Worm (Caenorhabditis elegans): Measurements from ENCODE around the gene W08A12.3.
A peak's percentile ranks its signal among the peaks of the same experiment; 100 is the strongest.

W08A12.3 gene

ce11 chrV:3644193-3644693, 38.4 kb upstream of the W08A12.3 start, which contains the start of gene F59B1.8:
Gene F59B1.8 (minus strand): TSS chrV:3644243.
- peak; percentile 72 for TF ChIP-seq nhr-25 (tag; optimal IDR thresholded peaks at IDR 0.05)
- peak; percentile 78 for TF ChIP-seq F13H6.1 (tag; optimal IDR thresholded peaks at IDR 0.05)
- TF ChIP-seq sma-3 (GFP tag; optimal IDR thresholded peaks at IDR 0.05) = peak; percentile 58
- TF ChIP-seq nhr-237 (tag; optimal IDR thresholded peaks at IDR 0.05) = no peak
- TF ChIP-seq gmeb-1 (tag; optimal IDR thresholded peaks at IDR 0.05) = peak; percentile 66
- TF ChIP-seq peb-1 (tag; optimal IDR thresholded peaks at IDR 0.05) = no peak
- TF ChIP-seq crh-2 (tag; optimal IDR thresholded peaks at IDR 0.05) = peak; percentile 25
- TF ChIP-seq elt-3 (tag; optimal IDR thresholded peaks at IDR 0.05) = no peak
- no peak for TF ChIP-seq lin-11 (tag; optimal IDR thresholded peaks at IDR 0.05)
- peak; percentile 91 for TF ChIP-seq fos-1 (tag; optimal IDR thresholded peaks at IDR 0.05)
- peak; percentile 3 for TF ChIP-seq nhr-21 (tag; optimal IDR thresholded peaks at IDR 0.05)
- no peak for TF ChIP-seq nhr-23 (tag; optimal IDR thresholded peaks at IDR 0.05)
- peak in 1 of 2 experiments; percentile 9 for TF ChIP-seq mdl-1 (tag; optimal IDR thresholded peaks at IDR 0.05)
- no peak for TF ChIP-seq egl-27 (tag; optimal IDR thresholded peaks at IDR 0.05)
- TF ChIP-seq sem-4 (tag; optimal IDR thresholded peaks at IDR 0.05) = peak; percentile 55
- peak; percentile 97 for TF ChIP-seq sma-9 (GFP tag; optimal IDR thresholded peaks at IDR 0.05)
- TF ChIP-seq sma-9 (tag; optimal IDR thresholded peaks at IDR 0.05) = no peak
- TF ChIP-seq lsy-2 (tag; optimal IDR thresholded peaks at IDR 0.05) = peak in 1 of 2 experiments; percentile 49
- peak; percentile 34 for TF ChIP-seq C34F6.9 (tag; optimal IDR thresholded peaks at IDR 0.05)
- peak; percentile 68 for TF ChIP-seq nhr-129 (tag; optimal IDR thresholded peaks at IDR 0.05)

DNA sequence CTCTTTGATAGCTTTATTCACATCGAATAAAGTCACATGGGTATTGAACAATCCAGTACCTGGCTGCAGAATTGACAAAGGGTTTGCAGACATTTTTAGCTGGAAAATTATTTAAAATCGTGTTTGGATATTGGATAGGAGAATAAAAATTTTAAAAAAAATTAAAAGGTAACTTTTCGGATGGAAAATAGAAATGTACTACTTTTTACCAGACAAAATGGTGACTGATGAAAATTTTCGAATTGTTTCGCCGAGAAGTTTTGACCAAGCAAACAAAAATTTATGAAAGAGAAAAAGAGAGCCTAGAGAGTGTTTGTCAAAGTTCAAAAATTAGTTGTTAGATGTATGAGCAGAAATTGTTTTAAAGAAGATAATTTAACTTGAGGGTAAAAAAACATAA, 34.8 kb upstream of the W08A12.3 start, which contains the start of gene F59B1.10:
Gene F59B1.10, minus strand, starts transcription at position 101 of the 400 bp plus-strand sequence.
- TF ChIP-seq snpc-4 (tag; optimal IDR thresholded peaks at IDR 0.05) (no peak), nhr-10 (tag; optimal IDR thresholded peaks at IDR 0.05) (no peak), fos-1 (tag; optimal IDR thresholded peaks at IDR 0.05) (no peak), F13H6.1 (tag; optimal IDR thresholded peaks at IDR 0.05) (no peak), nhr-237 (tag; optimal IDR thresholded peaks at IDR 0.05) (no peak), sma-9 (GFP tag; optimal IDR thresholded peaks at IDR 0.05) (no peak), sma-9 (tag; optimal IDR thresholded peaks at IDR 0.05) (no peak), unc-62 (GFP tag; optimal IDR thresholded peaks at IDR 0.05) (no peak), ztf-1 (GFP tag; conservative IDR thresholded peaks at IDR 0.05) (no peak), lin-11 (tag; optimal IDR thresholded peaks at IDR 0.05) (no peak), skn-1 (tag; optimal IDR thresholded peaks at IDR 0.05) (no peak), egl-27 (tag; optimal IDR thresholded peaks at IDR 0.05) (no peak), nhr-12 (tag; optimal IDR thresholded peaks at IDR 0.05) (no peak), crh-2 (tag; optimal IDR thresholded peaks at IDR 0.05) (no peak), mab-5 (tag; optimal IDR thresholded peaks at IDR 0.05) (no peak), nhr-129 (tag; optimal IDR thresholded peaks at IDR 0.05) (no peak), nhr-11 (tag; optimal IDR thresholded peaks at IDR 0.05) (no peak), aly-2 (tag; optimal IDR thresholded peaks at IDR 0.05) (no peak), elt-3 (tag; optimal IDR thresholded peaks at IDR 0.05) (no peak), nhr-25 (tag; optimal IDR thresholded peaks at IDR 0.05) (no peak)

ce11 chrV:3649473-3649872, 33.2 kb upstream of the W08A12.3 start, which contains the start of gene str-114:
Gene str-114 (plus strand): TSS chrV:3649773.
- no peak for TF ChIP-seq ztf-4 (tag; optimal IDR thresholded peaks at IDR 0.05)
- no peak for TF ChIP-seq unc-62 (GFP tag; optimal IDR thresholded peaks at IDR 0.05)
- TF ChIP-seq C34F6.9 (tag; optimal IDR thresholded peaks at IDR 0.05) = no peak
- no peak for TF ChIP-seq nhr-21 (tag; optimal IDR thresholded peaks at IDR 0.05)
- no peak for TF ChIP-seq aly-2 (tag; optimal IDR thresholded peaks at IDR 0.05)
- no peak for TF ChIP-seq nhr-10 (tag; optimal IDR thresholded peaks at IDR 0.05)
- no peak for TF ChIP-seq mdl-1 (tag; optimal IDR thresholded peaks at IDR 0.05)
- no peak for TF ChIP-seq ztf-1 (GFP tag; conservative IDR thresholded peaks at IDR 0.05)
- no peak for TF ChIP-seq blmp-1 (tag; optimal IDR thresholded peaks at IDR 0.05; ENCODE audit: insufficient read depth)
- TF ChIP-seq ama-1 (optimal IDR thresholded peaks at IDR 0.05) = no peak
- no peak for TF ChIP-seq nhr-237 (tag; optimal IDR thresholded peaks at IDR 0.05)
- no peak for TF ChIP-seq mab-5 (tag; optimal IDR thresholded peaks at IDR 0.05)
- no peak for TF ChIP-seq lin-39 (tag; optimal IDR thresholded peaks at IDR 0.05)
- no peak for TF ChIP-seq ZK546.5 (tag; optimal IDR thresholded peaks at IDR 0.05)
- no peak for TF ChIP-seq nhr-6 (tag; optimal IDR thresholded peaks at IDR 0.05)
- no peak for TF ChIP-seq skn-1 (tag; optimal IDR thresholded peaks at IDR 0.05)
- TF ChIP-seq nhr-77 (tag; optimal IDR thresholded peaks at IDR 0.05) = no peak

- TF ChIP-seq lin-13 (GFP tag; optimal IDR thresholded peaks at IDR 0.05) (no peak), zag-1 (tag; optimal IDR thresholded peaks at IDR 0.05) (no peak)
These were observed 23.2 kb upstream of the W08A12.3 start, which contains the start of gene acr-23 for ce11 chrV:3659472-3659871. Gene acr-23 (minus strand): TSS chrV:3659572.
